Fruit fly (Drosophila melanogaster): Measurements from ENCODE around the gene CG6709.

- TF ChIP-seq Sin3A (optimal IDR thresholded peaks at IDR 0.05) (no peak), h (optimal IDR thresholded peaks at IDR 0.05) (no peak)
These were observed 4.6 kb upstream of the CG6709 start, which contains the start of gene nudE for dm6 chr3L:9899046-9899659.

Data from Kc167 (cell line).